Fruit fly (Drosophila melanogaster): ENCODE data around the gene agt.

Gene agt

dm6 chr3R:6665117-6665654 lies 5.3 kb upstream of the agt start (continued):
- TF ChIP-seq ATbp (GFP tag; optimal IDR thresholded peaks at IDR 0.05) = peak; percentile 80
- TF ChIP-seq CG17328 (GFP tag; IDR thresholded peaks at IDR 0.05) = peak; percentile 53
- no peak for TF ChIP-seq CG18476 (GFP tag; optimal IDR thresholded peaks at IDR 0.05)
- peak; percentile 37 for TF ChIP-seq Blimp-1 (GFP tag; optimal IDR thresholded peaks at IDR 0.05)
- 0 out of 2 replicates have a peak, but pooled peaks have one; percentile 28 for TF ChIP-seq sisA (GFP tag; IDR thresholded peaks at IDR 0.05)
- no peak for TF ChIP-seq CG2120 (GFP tag; optimal IDR thresholded peaks at IDR 0.05)
- no peak for TF ChIP-seq CG2678 (tag; optimal IDR thresholded peaks at IDR 0.05)
- TF ChIP-seq CG1792 (GFP tag; optimal IDR thresholded peaks at IDR 0.05) = no peak
- peak; percentile 39 for TF ChIP-seq Vsx1 (GFP tag; optimal IDR thresholded peaks at IDR 0.05)
- no peak for TF ChIP-seq CG6689 (GFP tag; IDR thresholded peaks at IDR 0.05)
- TF ChIP-seq mam (GFP tag; optimal IDR thresholded peaks at IDR 0.05) = no peak
- TF ChIP-seq mirr (GFP tag; optimal IDR thresholded peaks at IDR 0.05) = no peak
- TF ChIP-seq CG7987 (GFP tag; optimal IDR thresholded peaks at IDR 0.05) = peak; percentile 17
- TF ChIP-seq Lim3 (GFP tag; IDR thresholded peaks at IDR 0.05) = no peak
- no peak for TF ChIP-seq vfl (GFP tag; optimal IDR thresholded peaks at IDR 0.05)
- no peak for TF ChIP-seq hth (optimal IDR thresholded peaks at IDR 0.05)
- TF ChIP-seq tll (GFP tag; optimal IDR thresholded peaks at IDR 0.05) = no peak
- TF ChIP-seq D (optimal IDR thresholded peaks at IDR 0.05) = no peak
- TF ChIP-seq D (GFP tag; optimal IDR thresholded peaks at IDR 0.05) = peak; percentile 21
- TF ChIP-seq MBD-R2 (GFP tag; IDR thresholded peaks at IDR 0.05) = no peak
- TF ChIP-seq trem (tag; optimal IDR thresholded peaks at IDR 0.05) = peak; percentile 3
- peak; percentile 3 for TF ChIP-seq Jarid2 (GFP tag; optimal IDR thresholded peaks at IDR 0.05)
- no peak for TF ChIP-seq CG14667 (GFP tag; IDR thresholded peaks at IDR 0.05)
- TF ChIP-seq HLH4C (GFP tag; IDR thresholded peaks at IDR 0.05; ENCODE audit: partially characterized antibody) = no peak
- TF ChIP-seq grau (tag; optimal IDR thresholded peaks at IDR 0.05) = peak; percentile 41
- no peak for TF ChIP-seq mld (GFP tag; IDR thresholded peaks at IDR 0.05; ENCODE audit: partially characterized antibody)
- TF ChIP-seq Trl (optimal IDR thresholded peaks at IDR 0.05) = no peak
- no peak for TF ChIP-seq Trl (GFP tag; optimal IDR thresholded peaks at IDR 0.05)
- no peak for TF ChIP-seq CG15269 (tag; optimal IDR thresholded peaks at IDR 0.05)
- TF ChIP-seq corto (GFP tag; optimal IDR thresholded peaks at IDR 0.05) = no peak
- TF ChIP-seq tin (GFP tag; optimal IDR thresholded peaks at IDR 0.05) = no peak
- no peak for TF ChIP-seq ab (GFP tag; optimal IDR thresholded peaks at IDR 0.05)
- no peak for TF ChIP-seq croc (GFP tag; conservative IDR thresholded peaks at IDR 0.05)
- no peak for TF ChIP-seq Neu2 (GFP tag; optimal IDR thresholded peaks at IDR 0.05; ENCODE audit: borderline replicate concordance)
- TF ChIP-seq CG5245 (GFP tag; optimal IDR thresholded peaks at IDR 0.05) = no peak
- TF ChIP-seq CG30020 (tag; optimal IDR thresholded peaks at IDR 0.05) = no peak
- TF ChIP-seq Dbx (GFP tag; IDR thresholded peaks at IDR 0.05) = no peak
- TF ChIP-seq dmrt11E (tag; optimal IDR thresholded peaks at IDR 0.05) = peak; percentile 46
- 0 out of 2 replicates have a peak, but pooled peaks have one; percentile 6 for TF ChIP-seq cas (GFP tag; IDR thresholded peaks at IDR 0.05)
- no peak for TF ChIP-seq ind (GFP tag; optimal IDR thresholded peaks at IDR 0.05)
- TF ChIP-seq CG10274 (GFP tag; optimal IDR thresholded peaks at IDR 0.05) = no peak
- no peak for TF ChIP-seq Dfd (GFP tag; optimal IDR thresholded peaks at IDR 0.05)
- TF ChIP-seq gem (tag; optimal IDR thresholded peaks at IDR 0.05) = no peak
- no peak for TF ChIP-seq phol (tag; optimal IDR thresholded peaks at IDR 0.05)
- no peak for TF ChIP-seq CrebB (tag; optimal IDR thresholded peaks at IDR 0.05)
- TF ChIP-seq zfh2 (GFP tag; optimal IDR thresholded peaks at IDR 0.05) = no peak
- no peak for TF ChIP-seq repo (GFP tag; optimal IDR thresholded peaks at IDR 0.05)
- TF ChIP-seq CG18619 (GFP tag; optimal IDR thresholded peaks at IDR 0.05) = peak; percentile 27
- TF ChIP-seq CG1647 (GFP tag; optimal IDR thresholded peaks at IDR 0.05) = no peak
- no peak for TF ChIP-seq Sin3A (optimal IDR thresholded peaks at IDR 0.05)
- peak; percentile 42 for TF ChIP-seq Ets65A (GFP tag)
- no peak for TF ChIP-seq CG13424 (tag; optimal IDR thresholded peaks at IDR 0.05)

All from whole organism, embryonic.